Worm (Caenorhabditis elegans): ENCODE results near the gene ttr-34.

ce11 chrX:13178347-13178746 is 38.8 kb downstream of the ttr-34 start, which contains the start of gene nlp-3:
- TF ChIP-seq pqm-1 (tag; optimal IDR thresholded peaks at IDR 0.05) (no peak), dmd-9 (GFP tag; IDR thresholded peaks at IDR 0.05) (no peak)

Data from whole organism, L4 larva.